Fruit fly (Drosophila melanogaster): ENCODE data around the gene CG16989.

The CG16989 gene

DNA sequence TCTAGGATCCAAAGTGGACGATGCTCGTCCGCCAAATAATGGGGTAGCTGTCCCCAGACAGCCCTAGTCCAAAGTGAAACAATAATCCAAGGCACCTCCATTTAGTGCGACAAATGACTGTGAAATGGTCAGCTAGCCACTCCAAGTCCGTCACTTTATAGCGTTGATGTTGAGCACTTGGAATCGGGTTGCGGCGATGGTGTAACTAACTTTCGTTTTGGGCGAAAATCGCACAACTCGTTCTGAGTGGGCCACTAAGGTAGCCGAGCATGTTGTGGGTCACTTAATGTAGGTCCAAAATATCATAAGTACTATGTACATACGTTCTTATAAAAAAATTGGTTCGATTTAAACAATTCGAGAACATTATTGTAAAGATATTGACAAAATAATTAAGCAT, 39.4 kb upstream of the CG16989 start, which contains the start of gene CG13361:
Gene CG13361 (minus strand): TSS at position 101 of the 400 bp plus-strand sequence.
- TF ChIP-seq tna (GFP tag; IDR thresholded peaks at IDR 0.05; ENCODE audit: partially characterized antibody) (no peak), Gsc (GFP tag; IDR thresholded peaks at IDR 0.05) (no peak), Fer1 (GFP tag; optimal IDR thresholded peaks at IDR 0.05) (no peak), MBD-R2 (GFP tag; IDR thresholded peaks at IDR 0.05) (no peak), gem (tag; optimal IDR thresholded peaks at IDR 0.05) (no peak), CG2120 (GFP tag; optimal IDR thresholded peaks at IDR 0.05) (no peak), CG9797 (GFP tag; optimal IDR thresholded peaks at IDR 0.05) (no peak), Ptx1 (GFP tag; IDR thresholded peaks at IDR 0.05) (no peak), CG7745 (tag; optimal IDR thresholded peaks at IDR 0.05) (no peak), her (GFP tag; optimal IDR thresholded peaks at IDR 0.05) (no peak), PHDP (tag; optimal IDR thresholded peaks at IDR 0.05) (no peak)

DNA sequence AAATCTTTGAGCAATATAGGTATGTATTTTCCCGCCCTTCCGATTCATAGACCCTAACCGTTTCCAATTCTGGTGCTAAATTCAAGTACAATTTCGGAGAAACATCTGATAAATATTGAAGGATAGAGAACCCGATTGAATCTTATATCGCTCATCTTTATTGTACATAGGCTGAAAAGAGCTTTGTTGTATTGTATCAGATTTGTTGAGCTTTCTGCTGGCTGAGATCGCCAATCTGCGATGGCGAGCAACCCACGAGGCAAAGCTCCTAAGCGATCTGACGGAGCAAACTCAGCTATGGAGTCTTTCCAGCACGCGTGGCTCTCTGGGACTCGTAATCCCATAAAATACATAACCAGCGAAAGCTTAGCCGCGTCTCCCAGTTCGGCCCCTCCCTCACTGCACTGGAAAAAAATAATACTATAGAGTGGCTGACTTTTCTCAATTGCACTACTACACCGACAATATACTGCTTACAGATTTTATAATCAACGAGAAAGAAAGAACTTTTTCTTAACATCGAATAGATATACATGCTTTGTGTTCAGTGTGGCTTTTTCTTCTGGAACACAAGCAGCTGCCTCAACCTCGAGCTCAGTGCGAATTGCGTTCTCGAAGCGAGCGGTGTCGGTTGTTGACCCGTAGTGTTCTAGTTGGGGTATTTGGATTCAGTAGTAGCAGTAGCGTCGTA, 37.2 kb upstream of the CG16989 start:
- TF ChIP-seq Hr3 (GFP tag; optimal IDR thresholded peaks at IDR 0.05) (peak; percentile 58), ham (GFP tag; IDR thresholded peaks at IDR 0.05) (peak; percentile 58; the same call in 1 of the 2 replicates), emc (GFP tag; optimal IDR thresholded peaks at IDR 0.05) (peak; percentile 70), CG7987 (GFP tag; optimal IDR thresholded peaks at IDR 0.05) (peak; percentile 54), ase (GFP tag; IDR thresholded peaks at IDR 0.05) (peak; percentile 64; the same call in 1 of the 3 replicates), sqz (GFP tag; optimal IDR thresholded peaks at IDR 0.05) (no peak), row (GFP tag; IDR thresholded peaks at IDR 0.05) (peak; percentile 88), nerfin-1 (tag; optimal IDR thresholded peaks at IDR 0.05) (peak; percentile 36), CG14667 (GFP tag; IDR thresholded peaks at IDR 0.05) (peak; percentile 71), CG17186 (GFP tag; optimal IDR thresholded peaks at IDR 0.05) (no peak), Hr78 (GFP tag; optimal IDR thresholded peaks at IDR 0.05) (peak in 1 of 2 experiments; percentile 11), CG10321 (GFP tag; IDR thresholded peaks at IDR 0.05) (peak; percentile 65), mld (GFP tag; IDR thresholded peaks at IDR 0.05; ENCODE audit: partially characterized antibody) (no peak), psq (GFP tag; optimal IDR thresholded peaks at IDR 0.05) (peak; percentile 24), CG9215 (GFP tag; IDR thresholded peaks at IDR 0.05) (peak; percentile 86), CG5180 (GFP tag; optimal IDR thresholded peaks at IDR 0.05) (peak; percentile 21), pum (GFP tag; optimal IDR thresholded peaks at IDR 0.05) (peak; percentile 69), al (GFP tag; IDR thresholded peaks at IDR 0.05) (peak; percentile 89), Stat92E (GFP tag; optimal IDR thresholded peaks at IDR 0.05) (no peak), kah (GFP tag; optimal IDR thresholded peaks at IDR 0.05) (peak; percentile 28), pzg (GFP tag; optimal IDR thresholded peaks at IDR 0.05) (peak; percentile 10), Ptx1 (GFP tag; IDR thresholded peaks at IDR 0.05) (peak; percentile 86), sisA (GFP tag; IDR thresholded peaks at IDR 0.05) (peak; percentile 79), CG8388 (GFP tag; optimal IDR thresholded peaks at IDR 0.05) (peak; percentile 60), Mrtf (GFP tag; IDR thresholded peaks at IDR 0.05) (peak; percentile 80), CG2712 (tag; optimal IDR thresholded peaks at IDR 0.05) (peak; percentile 79), CG4617 (GFP tag; optimal IDR thresholded peaks at IDR 0.05; ENCODE audit: borderline replicate concordance) (peak; percentile 30), Kr (GFP tag; optimal IDR thresholded peaks at IDR 0.05) (no peak), CHES-1-like (GFP tag; optimal IDR thresholded peaks at IDR 0.05) (peak; percentile 87), CG30403 (GFP tag; optimal IDR thresholded peaks at IDR 0.05) (peak; percentile 84), vvl (GFP tag; IDR thresholded peaks at IDR 0.05) (peak; percentile 92), CG4730 (GFP tag; IDR thresholded peaks at IDR 0.05) (peak; percentile 67), salm (tag; optimal IDR thresholded peaks at IDR 0.05) (peak; percentile 44), CG10147 (GFP tag; optimal IDR thresholded peaks at IDR 0.05) (peak; percentile 86), CG10959 (GFP tag; IDR thresholded peaks at IDR 0.05) (peak; percentile 45; the same call in 1 of the 2 replicates), Pdp1 (GFP tag; optimal IDR thresholded peaks at IDR 0.05) (peak; percentile 86 to 93), pan (optimal IDR thresholded peaks at IDR 0.05) (no peak), pan (GFP tag; optimal IDR thresholded peaks at IDR 0.05 in 1 of 2, IDR thresholded peaks at IDR 0.05 in 1 of 2) (peak in 1 of 2 experiments; percentile 89)
